Fruit fly (Drosophila melanogaster) whole organism, adult: ENCODE measurements around the gene CG9922.

Experiments used
- CG11617 ChIP-seq: fragments of 200-800 bp; sonication (Bioruptor generic); optimal IDR thresholded peaks from 2 replicates; lab custom pipeline; 2017; ENCODE audit warnings: mild to moderate bottlenecking, missing biosample characterization, missing genetic modification reagents, missing genetic modification characterization
- CG12768 ChIP-seq: fragments of 200-800 bp; sonication (Bioruptor generic); optimal IDR thresholded peaks from 2 replicates; lab custom pipeline; 2017; ENCODE audit warnings: missing biosample characterization, missing genetic modification characterization, mild to moderate bottlenecking, moderate library complexity, missing genetic modification reagents
- CG14711 ChIP-seq: fragments of 200-800 bp; sonication (Bioruptor generic); optimal IDR thresholded peaks from 2 replicates; lab custom pipeline; 2018; ENCODE audit warnings: missing biosample characterization, mild to moderate bottlenecking, missing genetic modification characterization, moderate library complexity
- CG1620 ChIP-seq: fragments of 200-800 bp; sonication (Bioruptor generic); optimal IDR thresholded peaks from 2 replicates; lab custom pipeline; 2016; ENCODE audit warnings: missing biosample characterization, missing genetic modification characterization
- CG33017 ChIP-seq: fragments of 200-800 bp; sonication (Bioruptor generic); optimal IDR thresholded peaks from 2 replicates; lab custom pipeline; 2018; ENCODE audit warnings: missing biosample characterization, mild to moderate bottlenecking, missing genetic modification characterization, moderate library complexity
- CG5204 ChIP-seq: fragments of 200-800 bp; sonication (Bioruptor generic); optimal IDR thresholded peaks from 2 replicates; lab custom pipeline; 2016; ENCODE audit warnings: missing biosample characterization, missing genetic modification characterization
- CG7045 ChIP-seq: fragments of 200-800 bp; sonication (Bioruptor generic); optimal IDR thresholded peaks from 2 replicates; lab custom pipeline; 2017; ENCODE audit warnings: missing biosample characterization, mild to moderate bottlenecking, missing genetic modification characterization
- CG7101 ChIP-seq: fragments of 200-800 bp; sonication (Bioruptor generic); optimal IDR thresholded peaks from 2 replicates; lab custom pipeline; 2018; ENCODE audit warnings: missing biosample characterization, mild to moderate bottlenecking, missing genetic modification characterization, moderate library complexity
- Clk ChIP-seq: fragments of 200-800 bp; sonication (Bioruptor generic); optimal IDR thresholded peaks from 2 replicates; lab custom pipeline; 2017; ENCODE audit warnings: missing biosample characterization, missing genetic modification characterization
- Crg-1 ChIP-seq: fragments of 200-800 bp; sonication (Bioruptor generic); optimal IDR thresholded peaks from 2 replicates; lab custom pipeline; 2016; ENCODE audit warnings: missing biosample characterization, missing genetic modification characterization
- Hr96 ChIP-seq: fragments of 200-800 bp; sonication (Bioruptor generic); optimal IDR thresholded peaks from 2 replicates; lab custom pipeline; 2016; ENCODE audit warnings: missing biosample characterization, missing genetic modification characterization
- Mnt ChIP-seq: fragments of 200-800 bp; sonication (Bioruptor generic); optimal IDR thresholded peaks from 2 replicates; lab custom pipeline; 2016; ENCODE audit warnings: missing biosample characterization, mild to moderate bottlenecking, missing genetic modification characterization
- bab1 ChIP-seq: fragments of 200-800 bp; sonication (Bioruptor generic); optimal IDR thresholded peaks from 3 replicates; lab custom pipeline; 2019; ENCODE audit warnings: missing biosample characterization, mild to moderate bottlenecking, missing genetic modification characterization, moderate library complexity
- cic ChIP-seq: fragments of 200-800 bp; sonication (Bioruptor generic); optimal IDR thresholded peaks from 2 replicates; lab custom pipeline; 2017; ENCODE audit warnings: missing biosample characterization, mild to moderate bottlenecking, missing genetic modification characterization, moderate library complexity
- cnc ChIP-seq, 2 experiments: fragments of >200 bp; optimal IDR thresholded peaks; 2 replicates each; lab custom pipeline; 2017
- kay ChIP-seq: fragments of 200-800 bp; sonication (Bioruptor generic); peaks from one replicate; lab custom pipeline; 2016; ENCODE audit warnings: missing biosample characterization, missing genetic modification characterization, borderline replicate concordance
- ovo ChIP-seq: fragments of 200-800 bp; sonication (Bioruptor generic); optimal IDR thresholded peaks from 2 replicates; lab custom pipeline; 2016; ENCODE audit warnings: missing biosample characterization, missing genetic modification characterization
- pad ChIP-seq: fragments of 200-800 bp; sonication (Bioruptor generic); optimal IDR thresholded peaks from 3 replicates; lab custom pipeline; 2017; ENCODE audit warnings: missing biosample characterization, missing genetic modification characterization, mild to moderate bottlenecking, moderate library complexity, missing genetic modification reagents
- tj ChIP-seq: fragments of 200-800 bp; sonication (Bioruptor generic); optimal IDR thresholded peaks from 3 replicates; lab custom pipeline; 2017; ENCODE audit warnings: missing biosample characterization, mild to moderate bottlenecking, missing genetic modification characterization, moderate library complexity
- toe ChIP-seq: fragments of 200-800 bp; sonication (Bioruptor generic); optimal IDR thresholded peaks from 2 replicates; lab custom pipeline; 2016; ENCODE audit warnings: missing biosample characterization, missing genetic modification characterization

CG9922 gene

DNA sequence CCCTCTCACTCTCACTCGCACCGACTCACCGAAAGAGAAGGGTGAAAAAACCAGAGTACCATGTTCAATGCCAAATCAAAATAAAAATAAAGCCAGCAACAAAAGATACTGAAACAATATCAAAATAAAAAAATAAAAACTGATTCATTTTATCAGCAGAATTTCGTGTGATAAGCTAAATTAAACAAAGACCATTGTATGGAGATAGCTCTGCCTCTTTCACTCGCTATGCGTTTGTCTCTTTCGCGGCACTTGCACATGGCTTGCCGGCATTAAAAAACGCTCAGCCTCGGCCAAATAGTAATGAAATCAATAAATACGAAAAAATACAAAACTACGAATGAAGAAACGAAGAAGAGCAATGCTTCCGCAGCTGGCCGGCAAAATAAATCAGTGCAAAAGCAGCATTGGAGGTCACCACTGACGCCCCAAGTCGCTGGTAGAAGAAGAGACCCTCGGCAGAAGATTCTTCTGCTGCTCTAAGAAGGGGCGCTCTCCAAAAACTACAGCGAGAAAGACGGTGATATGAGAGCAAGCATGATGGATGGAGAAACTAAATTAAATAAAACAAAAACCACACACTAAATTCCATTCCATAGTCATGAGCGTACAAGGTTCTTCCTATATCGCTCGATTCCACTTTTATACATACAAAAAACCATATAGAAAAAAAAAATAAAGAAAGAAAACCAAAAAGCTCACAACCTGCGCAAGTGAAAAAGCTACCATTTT, 11.8 kb downstream of the CG9922 start:
- TF ChIP-seq CG1620 (GFP tag; lab: Kevin White, UChicago) (no peak), kay (GFP tag; lab: Kevin White, UChicago) (peak; percentile 22)

DNA sequence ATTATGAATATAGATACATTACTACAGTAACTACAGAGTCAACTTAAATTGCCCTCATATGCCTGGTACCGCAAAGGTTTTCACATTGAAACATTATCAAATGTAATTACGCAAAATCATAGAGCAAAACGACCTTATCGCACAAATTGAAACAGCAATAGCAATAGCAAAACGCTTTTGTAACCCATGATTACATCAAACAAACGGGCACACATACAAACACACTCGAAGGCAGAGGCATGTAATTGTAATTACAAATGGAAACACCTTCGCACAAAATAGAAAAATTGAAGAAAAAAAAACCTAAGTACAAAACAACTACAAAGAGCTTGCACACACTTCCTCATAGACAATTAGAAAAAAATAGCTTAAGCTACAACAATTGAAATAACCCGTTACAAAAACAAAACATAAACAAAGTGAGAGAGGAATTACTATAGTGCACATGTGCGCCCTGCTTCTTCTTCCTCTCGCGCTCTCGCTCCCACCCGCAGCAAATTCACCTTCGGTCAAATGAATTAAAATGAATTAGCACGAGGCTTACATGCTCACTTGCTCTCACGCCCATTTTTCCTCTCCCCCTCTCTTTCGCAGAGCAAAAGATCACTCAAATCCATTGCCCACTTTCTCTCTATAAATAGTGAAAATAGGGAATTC, 15.7 kb downstream of the CG9922 start:
- TF ChIP-seq Hr96 (GFP tag; lab: Kevin White, UChicago) = no peak
- peak; percentile 37 for TF ChIP-seq CG7045 (GFP tag; lab: Kevin White, UChicago)
- peak; percentile 18 for TF ChIP-seq toe (GFP tag; lab: Kevin White, UChicago)
- peak; percentile 34 for TF ChIP-seq CG11617 (GFP tag; lab: Kevin White, UChicago)
- TF ChIP-seq CG12768 = peak; percentile 86
- no peak for TF ChIP-seq CG14711
- peak; percentile 11 for TF ChIP-seq Crg-1 (GFP tag; lab: Kevin White, UChicago)
- no peak for TF ChIP-seq CG1620 (GFP tag; lab: Kevin White, UChicago)
- no peak for TF ChIP-seq CG7101 (tag; lab: Kevin White, UChicago)
- TF ChIP-seq Mnt (GFP tag; lab: Kevin White, UChicago) = peak; percentile 100
- TF ChIP-seq cnc (optimal IDR thresholded peaks at IDR 0.05; lab: Kevin White, UChicago) = no peak
- peak; percentile 94 for TF ChIP-seq ovo
- TF ChIP-seq cic (GFP tag; lab: Kevin White, UChicago) = peak; percentile 100
- TF ChIP-seq pad = no peak
- TF ChIP-seq Clk (GFP tag; lab: Kevin White, UChicago) = peak; percentile 29
- TF ChIP-seq kay (GFP tag; lab: Kevin White, UChicago) = peak; percentile 98
- TF ChIP-seq CG33017 (tag; lab: Kevin White, UChicago) = peak; percentile 71
- no peak for TF ChIP-seq CG5204 (GFP tag; lab: Kevin White, UChicago)
- peak; percentile 43 for TF ChIP-seq tj (GFP tag; lab: Kevin White, UChicago)

DNA sequence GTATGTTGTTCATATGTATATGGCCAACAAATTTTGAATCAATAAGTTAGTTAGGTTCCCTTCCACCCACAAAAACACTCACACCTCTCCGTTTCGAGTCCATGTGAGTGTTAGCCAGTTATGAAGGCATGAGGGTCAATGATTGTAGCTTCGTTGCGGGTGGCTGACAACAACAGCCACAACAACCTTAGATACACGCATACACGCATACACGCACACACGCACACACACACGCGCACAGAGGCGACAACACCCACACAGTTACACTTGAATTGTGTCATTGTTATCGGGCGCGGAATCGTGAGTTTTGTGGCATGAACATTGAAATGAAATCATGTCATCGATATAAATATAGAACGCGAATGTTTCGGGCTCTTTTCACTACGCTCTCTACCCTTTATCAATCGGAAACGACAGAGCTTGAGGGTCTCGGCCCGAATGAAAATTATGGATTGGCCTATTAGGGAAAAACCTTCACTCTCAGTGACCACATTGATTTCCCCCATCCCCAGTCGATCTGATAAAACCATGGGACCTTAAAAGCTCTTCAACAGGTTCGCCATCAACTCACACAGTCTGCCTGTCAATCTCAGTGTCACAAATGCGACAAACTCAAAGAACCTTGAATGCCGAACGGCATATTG, 16.7 kb downstream of the CG9922 start:
- TF ChIP-seq cic (GFP tag; lab: Kevin White, UChicago) (peak; percentile 27), CG33017 (tag; lab: Kevin White, UChicago) (no peak)

DNA sequence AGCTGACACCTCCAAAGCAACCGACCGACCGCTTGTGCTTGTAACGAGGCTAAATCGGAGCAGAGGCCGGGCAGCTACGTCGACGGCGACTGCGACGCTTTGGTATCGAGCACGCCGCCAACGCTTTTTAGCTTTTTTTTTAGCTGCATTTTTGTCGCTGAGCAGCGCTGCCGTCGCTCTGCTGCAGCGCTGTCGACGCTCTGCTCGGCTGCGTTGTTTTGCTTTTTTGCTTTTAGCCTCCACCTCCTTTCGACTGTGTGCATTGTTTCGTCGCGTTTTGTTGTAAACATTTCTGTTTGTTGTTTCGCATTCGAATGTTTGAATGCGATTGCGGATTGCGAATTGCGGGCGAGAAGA, 17.8 kb downstream of the CG9922 start:
- TF ChIP-seq CG11617 (GFP tag; lab: Kevin White, UChicago) (no peak), CG5204 (GFP tag; lab: Kevin White, UChicago) (no peak), CG7045 (GFP tag; lab: Kevin White, UChicago) (no peak), pad (no peak), kay (GFP tag; lab: Kevin White, UChicago) (no peak), CG33017 (tag; lab: Kevin White, UChicago) (no peak), CG12768 (no peak), CG7101 (tag; lab: Kevin White, UChicago) (no peak)

DNA sequence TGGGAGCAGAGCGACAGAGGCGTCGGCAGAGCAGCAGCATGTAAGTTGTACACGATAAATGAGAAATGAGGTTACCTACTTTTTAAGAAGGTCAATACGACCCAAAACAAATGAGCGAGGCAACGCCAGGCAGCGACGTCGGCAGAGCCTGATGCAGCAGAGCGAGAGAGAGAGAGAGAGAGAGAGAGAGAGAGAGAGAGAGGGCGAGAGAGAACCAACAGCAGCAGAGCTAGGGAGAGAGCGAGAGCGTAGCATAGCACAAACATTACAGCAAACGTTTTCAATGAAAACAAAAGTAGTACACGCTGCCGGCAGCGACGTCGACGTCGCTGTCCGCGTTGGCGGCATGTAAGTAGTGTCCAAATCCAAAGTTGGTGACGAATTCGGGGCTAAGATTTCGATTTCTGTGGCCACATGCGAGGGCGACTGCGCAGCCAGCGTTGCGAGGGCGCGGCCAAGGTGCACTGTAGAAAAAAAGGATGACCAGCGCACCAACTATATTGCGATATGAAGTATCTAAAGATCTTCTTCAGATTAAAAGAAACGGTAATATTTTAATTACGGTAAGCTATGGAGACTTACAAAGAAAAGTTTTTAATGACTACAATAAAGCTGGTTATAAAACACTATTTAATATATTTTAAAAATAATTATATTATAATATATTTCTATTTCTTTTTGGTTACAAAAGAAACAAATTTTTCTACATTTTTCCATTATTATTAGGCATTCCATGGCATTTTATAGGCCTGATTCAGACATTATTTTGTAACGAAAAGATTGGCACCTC, 18.4 kb downstream of the CG9922 start:
- TF ChIP-seq CG1620 (GFP tag; lab: Kevin White, UChicago) = peak; percentile 26
- TF ChIP-seq cic (GFP tag; lab: Kevin White, UChicago) = no peak
- peak; percentile 16 for TF ChIP-seq Crg-1 (GFP tag; lab: Kevin White, UChicago)
- TF ChIP-seq pad = peak; percentile 17
- no peak for TF ChIP-seq cnc (optimal IDR thresholded peaks at IDR 0.05; lab: Kevin White, UChicago)
- TF ChIP-seq Clk (GFP tag; lab: Kevin White, UChicago) = peak; percentile 75
- TF ChIP-seq CG12768 = peak; percentile 43
- no peak for TF ChIP-seq tj (GFP tag; lab: Kevin White, UChicago)
- no peak for TF ChIP-seq bab1 (GFP tag; lab: Kevin White, UChicago)
- peak; percentile 67 for TF ChIP-seq Mnt (GFP tag; lab: Kevin White, UChicago)
- TF ChIP-seq CG7101 (tag; lab: Kevin White, UChicago) = no peak
- no peak for TF ChIP-seq CG5204 (GFP tag; lab: Kevin White, UChicago)
- no peak for TF ChIP-seq kay (GFP tag; lab: Kevin White, UChicago)
- no peak for TF ChIP-seq CG33017 (tag; lab: Kevin White, UChicago)
- TF ChIP-seq toe (GFP tag; lab: Kevin White, UChicago) = peak; percentile 15
- no peak for TF ChIP-seq CG14711
- TF ChIP-seq CG7045 (GFP tag; lab: Kevin White, UChicago) = peak; percentile 43
- peak; percentile 20 for TF ChIP-seq Hr96 (GFP tag; lab: Kevin White, UChicago)
- peak; percentile 38 for TF ChIP-seq CG11617 (GFP tag; lab: Kevin White, UChicago)
- no peak for TF ChIP-seq ovo
